Worm (Caenorhabditis elegans) whole organism, midembryonic: ENCODE results near the gene metl-9.

Source experiments
- T22C8.4 ChIP-seq: fragments of 200-800 bp; sonication (Bioruptor generic); IDR thresholded peaks from 2 replicates; pipeline ENCODE4 v1.3.6; 2022; ENCODE audit warnings: missing genetic modification characterization, missing compliant biosample characterization
- cog-1 ChIP-seq: sonication (generic microtip); optimal IDR thresholded peaks from 2 replicates; lab custom pipeline; 2016; ENCODE audit warnings: missing genetic modification characterization, missing compliant biosample characterization
- flt-1 ChIP-seq: fragments of 200-800 bp; sonication (Bioruptor generic); IDR thresholded peaks from 2 replicates; pipeline ENCODE4 v1.3.6; 2022; ENCODE audit warnings: missing genetic modification characterization, missing compliant biosample characterization
- klf-2 ChIP-seq: fragments of 200-800 bp; sonication (Bioruptor generic); conservative IDR thresholded peaks from 2 replicates; pipeline ENCODE4 v1.3.6; 2022; ENCODE audit warnings: missing genetic modification reagents, missing genetic modification characterization, missing compliant biosample characterization
- med-1 ChIP-seq: sonication (generic microtip); optimal IDR thresholded peaks from 2 replicates; lab custom pipeline; 2017; ENCODE audit warnings: missing genetic modification characterization, mild to moderate bottlenecking, missing compliant biosample characterization, antibody characterized with exemption, missing genetic modification reagents; ENCODE audit not compliant: insufficient read depth
- ref-1 ChIP-seq: fragments of 200-800 bp; sonication (Bioruptor generic); conservative IDR thresholded peaks from 2 replicates; pipeline ENCODE4 v1.3.6; 2022; ENCODE audit warnings: missing genetic modification reagents, missing genetic modification characterization, missing compliant biosample characterization
- tab-1 ChIP-seq: fragments of 200-800 bp; sonication (Bioruptor generic); IDR thresholded peaks from 2 replicates; pipeline ENCODE4 v1.3.6; 2022; ENCODE audit warnings: missing genetic modification characterization, missing compliant biosample characterization
- ztf-23 ChIP-seq: fragments of 200-800 bp; sonication (Bioruptor generic); IDR thresholded peaks from 2 replicates; pipeline ENCODE4 v1.3.6; 2022; ENCODE audit warnings: missing genetic modification reagents, missing genetic modification characterization, missing compliant biosample characterization
- ztf-29 ChIP-seq: fragments of 200-800 bp; sonication (Bioruptor generic); IDR thresholded peaks from 2 replicates; pipeline ENCODE4 v1.3.6; 2022; ENCODE audit warnings: missing genetic modification reagents, missing genetic modification characterization, missing compliant biosample characterization

- TF ChIP-seq ztf-23 (GFP tag; lab: Robert Waterston, UW) = no peak
- TF ChIP-seq flt-1 (GFP tag; lab: Robert Waterston, UW) = no peak
- TF ChIP-seq klf-2 = no peak
- no peak for TF ChIP-seq med-1 (GFP tag; lab: Kevin White, UChicago)
- no peak for TF ChIP-seq ztf-29 (GFP tag; lab: Robert Waterston, UW)
- no peak for TF ChIP-seq ref-1
- no peak for TF ChIP-seq T22C8.4
- no peak for TF ChIP-seq tab-1 (GFP tag; lab: Robert Waterston, UW)
- TF ChIP-seq cog-1 (tag; lab: Kevin White, UChicago) = no peak
Observed at ce11 chrX:5213032-5213431, 34.1 kb upstream of the metl-9 start.
